Worm (Caenorhabditis elegans) whole organism, mixed stage, embryonic: ENCODE results near the gene dhrr-1.

ENCODE experiments used
- blmp-1 ChIP-seq: fragments of 150-350 bp; optimal IDR thresholded peaks from 2 replicates; lab custom pipeline; 2014; ENCODE audit warnings: missing biosample characterization, missing genetic modification characterization
- ceh-83 ChIP-seq: fragments of 200-800 bp; sonication (Bioruptor generic); optimal IDR thresholded peaks from 2 replicates; lab custom pipeline; 2018; ENCODE audit warnings: mild to moderate bottlenecking, missing genetic modification characterization, missing compliant biosample characterization
- elt-3 ChIP-seq: fragments of 150-350 bp; optimal IDR thresholded peaks from 2 replicates; lab custom pipeline; 2014; ENCODE audit warnings: missing biosample characterization, missing genetic modification characterization
- lin-13 ChIP-seq: fragments of 150-350 bp; optimal IDR thresholded peaks from 2 replicates; lab custom pipeline; 2014; ENCODE audit warnings: missing biosample characterization, missing genetic modification characterization
- lsy-2 ChIP-seq: fragments of 150-350 bp; optimal IDR thresholded peaks from 2 replicates; lab custom pipeline; 2014; ENCODE audit warnings: missing biosample characterization, missing genetic modification characterization
- mls-2 ChIP-seq: sonication (generic microtip); optimal IDR thresholded peaks from 2 replicates; lab custom pipeline; 2016; ENCODE audit warnings: mild to moderate bottlenecking, missing genetic modification characterization, moderate library complexity, missing compliant biosample characterization
- nhr-237 ChIP-seq: fragments of 150-350 bp; optimal IDR thresholded peaks from 2 replicates; lab custom pipeline; 2014; ENCODE audit warnings: missing biosample characterization, missing genetic modification characterization
- nhr-28 ChIP-seq: fragments of 150-350 bp; optimal IDR thresholded peaks from 2 replicates; lab custom pipeline; 2014; ENCODE audit warnings: missing biosample characterization, missing genetic modification characterization
- nhr-76 ChIP-seq: sonication (generic microtip); optimal IDR thresholded peaks from 2 replicates; lab custom pipeline; 2017; ENCODE audit warnings: missing biosample characterization, missing genetic modification characterization
- snpc-4 ChIP-seq: fragments of 150-350 bp; optimal IDR thresholded peaks from 2 replicates; lab custom pipeline; 2014; ENCODE audit warnings: missing biosample characterization, missing genetic modification characterization
- unc-39 ChIP-seq: fragments of 150-350 bp; optimal IDR thresholded peaks from 2 replicates; lab custom pipeline; 2014; ENCODE audit warnings: missing biosample characterization, missing genetic modification characterization
- unc-62 ChIP-seq: fragments of 150-350 bp; optimal IDR thresholded peaks from 2 replicates; lab custom pipeline; 2014; ENCODE audit warnings: missing biosample characterization, missing genetic modification reagents, missing genetic modification characterization
- ztf-11 ChIP-seq: fragments of 150-350 bp; optimal IDR thresholded peaks from 2 replicates; lab custom pipeline; 2014; ENCODE audit warnings: missing biosample characterization, missing genetic modification characterization

ce11 chrIII:9001899-9002298 lies 57.4 kb downstream of the dhrr-1 start, which contains the start of gene rpn-6.2:
- TF ChIP-seq nhr-76 (tag; lab: Kevin White, UChicago): no peak
- TF ChIP-seq unc-62 (GFP tag; lab: Kevin White, UChicago): no peak
- TF ChIP-seq ceh-83 (GFP tag; lab: Kevin White, UChicago): no peak
- no peak for TF ChIP-seq nhr-28
- no peak for TF ChIP-seq unc-39 (tag; lab: Kevin White, UChicago)
- TF ChIP-seq mls-2 (tag; lab: Kevin White, UChicago): no peak
- TF ChIP-seq lin-13 (tag; lab: Kevin White, UChicago): no peak
- TF ChIP-seq ztf-11: no peak
- no peak for TF ChIP-seq nhr-237 (tag; lab: Kevin White, UChicago)
- no peak for TF ChIP-seq lsy-2 (tag; lab: Kevin White, UChicago)
- no peak for TF ChIP-seq blmp-1
- no peak for TF ChIP-seq elt-3 (tag; lab: Kevin White, UChicago)
- TF ChIP-seq snpc-4 (tag; lab: Kevin White, UChicago): no peak
